Worm (Caenorhabditis elegans) whole organism, L4 larva: Measurements from ENCODE around the gene irg-4.

Experiments
- ceh-82 ChIP-seq: sonication (generic microtip); optimal IDR thresholded peaks from 2 replicates; lab custom pipeline; 2017; ENCODE audit warnings: missing biosample characterization, missing genetic modification characterization
- pqm-1 ChIP-seq: sonication (generic microtip); optimal IDR thresholded peaks from 2 replicates; lab custom pipeline; 2017; ENCODE audit warnings: missing biosample characterization, missing genetic modification characterization
- unc-39 ChIP-seq: sonication (generic microtip); optimal IDR thresholded peaks from 2 replicates; lab custom pipeline; 2017; ENCODE audit warnings: missing biosample characterization, missing genetic modification characterization
- zfp-2 ChIP-seq: sonication (generic microtip); optimal IDR thresholded peaks from 2 replicates; lab custom pipeline; 2016; ENCODE audit warnings: mild to moderate bottlenecking, missing genetic modification characterization, missing compliant biosample characterization

ce11 chrIV:12467761-12468160 lies 32.1 kb downstream of the irg-4 start:
- TF ChIP-seq ceh-82 (tag; lab: Kevin White, UChicago) (no peak), zfp-2 (tag; lab: Kevin White, UChicago) (no peak), pqm-1 (tag; lab: Kevin White, UChicago) (no peak), unc-39 (tag; lab: Kevin White, UChicago) (no peak)
